Fruit fly (Drosophila melanogaster): Measurements from ENCODE around the gene Atg4b.

Atg4b gene

DNA sequence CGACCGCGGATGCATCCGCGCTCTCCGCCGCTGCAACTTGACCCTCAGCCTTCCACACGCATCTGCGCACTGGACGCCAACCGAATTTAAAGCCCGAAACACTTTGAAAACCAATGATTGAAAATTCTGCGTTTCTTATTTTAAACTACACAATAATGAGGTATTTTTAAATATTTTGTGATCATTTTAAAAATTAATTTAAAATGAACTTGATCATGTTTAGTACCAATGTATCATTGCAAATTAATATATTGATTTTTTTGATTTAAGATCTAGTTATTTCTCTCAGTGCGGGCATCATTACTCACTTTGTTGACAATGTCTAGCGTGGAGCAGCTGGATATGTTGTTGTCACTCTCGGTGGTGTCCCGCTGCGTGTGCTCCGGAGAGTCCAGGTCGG, 10.1 kb upstream of the Atg4b start (continued):
- TF ChIP-seq Gug (GFP tag; IDR thresholded peaks at IDR 0.05) (no peak), vvl (GFP tag; IDR thresholded peaks at IDR 0.05) (peak; percentile 77), sima (GFP tag; optimal IDR thresholded peaks at IDR 0.05) (no peak), seq (GFP tag; IDR thresholded peaks at IDR 0.05) (peak; percentile 67), trh (GFP tag; optimal IDR thresholded peaks at IDR 0.05) (no peak), al (GFP tag; IDR thresholded peaks at IDR 0.05) (peak; percentile 33; the same call in 1 of the 2 replicates), Awh (GFP tag; IDR thresholded peaks at IDR 0.05) (no peak), peb (GFP tag; IDR thresholded peaks at IDR 0.05) (no peak), Side (GFP tag; optimal IDR thresholded peaks at IDR 0.05) (no peak), CG16863 (GFP tag; optimal IDR thresholded peaks at IDR 0.05) (no peak), row (GFP tag; IDR thresholded peaks at IDR 0.05) (peak; percentile 74), CrebB (tag; optimal IDR thresholded peaks at IDR 0.05) (no peak), CG2202 (tag; optimal IDR thresholded peaks at IDR 0.05) (no peak), Hey (tag; optimal IDR thresholded peaks at IDR 0.05) (no peak), CG32532 (GFP tag; IDR thresholded peaks at IDR 0.05) (peak; percentile 37; the same call in 1 of the 2 replicates), maf-S (GFP tag; optimal IDR thresholded peaks at IDR 0.05) (no peak), E2f1 (GFP tag; IDR thresholded peaks at IDR 0.05) (0 out of 2 replicates have a peak, but pooled peaks have one; percentile 21), CG10431 (GFP tag; optimal IDR thresholded peaks at IDR 0.05) (no peak), Ssrp (tag; optimal IDR thresholded peaks at IDR 0.05) (no peak), gro (GFP tag; optimal IDR thresholded peaks at IDR 0.05) (no peak), Dfd (GFP tag; optimal IDR thresholded peaks at IDR 0.05) (no peak), pb (GFP tag; optimal IDR thresholded peaks at IDR 0.05) (no peak), Rfx (GFP tag; IDR thresholded peaks at IDR 0.05) (peak; percentile 39), CG8478 (optimal IDR thresholded peaks at IDR 0.05) (no peak), Mes4 (GFP tag; optimal IDR thresholded peaks at IDR 0.05) (no peak), Trl (optimal IDR thresholded peaks at IDR 0.05) (no peak), Trl (GFP tag; optimal IDR thresholded peaks at IDR 0.05) (no peak), MESR4 (GFP tag; optimal IDR thresholded peaks at IDR 0.05) (no peak), Fer1 (GFP tag; optimal IDR thresholded peaks at IDR 0.05) (peak; percentile 59), CG8924 (tag; optimal IDR thresholded peaks at IDR 0.05) (peak; percentile 9), CG14860 (GFP tag; IDR thresholded peaks at IDR 0.05; ENCODE audit: partially characterized antibody) (no peak), CG12219 (GFP tag; optimal IDR thresholded peaks at IDR 0.05) (no peak), wdn (GFP tag; IDR thresholded peaks at IDR 0.05) (no peak), salm (tag; optimal IDR thresholded peaks at IDR 0.05) (peak; percentile 16), CG4707 (GFP tag; optimal IDR thresholded peaks at IDR 0.05) (no peak), CG8290 (GFP tag; optimal IDR thresholded peaks at IDR 0.05) (no peak), CG8290 (tag; optimal IDR thresholded peaks at IDR 0.05) (no peak), CG9609 (GFP tag; optimal IDR thresholded peaks at IDR 0.05) (no peak), tio (GFP tag; optimal IDR thresholded peaks at IDR 0.05) (no peak), C15 (GFP tag; IDR thresholded peaks at IDR 0.05) (no peak), CG14014 (GFP tag; IDR thresholded peaks at IDR 0.05) (peak; percentile 49; the same call in 1 of the 2 replicates), ash1 (GFP tag; optimal IDR thresholded peaks at IDR 0.05) (no peak), Dbx (GFP tag; IDR thresholded peaks at IDR 0.05) (0 out of 3 replicates have a peak, but pooled peaks have one; percentile 29), CG6689 (GFP tag; IDR thresholded peaks at IDR 0.05) (0 out of 2 replicates have a peak, but pooled peaks have one; percentile 29), lbe (GFP tag; optimal IDR thresholded peaks at IDR 0.05) (no peak), ssp (GFP tag; IDR thresholded peaks at IDR 0.05) (0 out of 2 replicates have a peak, but pooled peaks have one; percentile 27), CG10565 (GFP tag; optimal IDR thresholded peaks at IDR 0.05) (no peak), CG17829 (tag; optimal IDR thresholded peaks at IDR 0.05) (peak; percentile 40), Neu2 (GFP tag; optimal IDR thresholded peaks at IDR 0.05; ENCODE audit: borderline replicate concordance) (no peak), CG5953 (GFP tag; IDR thresholded peaks at IDR 0.05) (no peak), CG8944 (GFP tag; optimal IDR thresholded peaks at IDR 0.05) (no peak), lilli (GFP tag; optimal IDR thresholded peaks at IDR 0.05) (peak; percentile 4), CG3838 (GFP tag; optimal IDR thresholded peaks at IDR 0.05) (no peak), nmo (GFP tag; optimal IDR thresholded peaks at IDR 0.05) (peak; percentile 31)
